Worm (Caenorhabditis elegans): ENCODE results near the gene C15H7.4.

The C15H7.4 gene

DNA sequence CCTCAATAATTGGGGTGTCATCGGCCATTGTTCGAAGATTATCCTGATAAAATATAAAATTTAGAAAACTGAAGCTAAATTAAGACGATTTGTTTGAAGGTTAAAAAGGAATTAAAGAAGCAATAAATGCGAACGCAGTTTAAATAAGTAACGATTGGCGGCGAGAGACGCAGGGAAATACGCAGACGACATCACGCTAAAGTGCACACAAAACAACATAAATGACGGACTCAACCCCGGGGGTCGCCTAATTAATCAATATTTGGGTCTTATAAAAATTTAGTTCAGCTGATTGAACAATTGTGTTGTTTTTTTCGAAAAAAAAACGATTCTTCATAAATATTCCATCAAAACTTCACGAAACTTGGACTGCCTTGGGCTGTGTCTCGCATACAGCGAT is 39.3 kb downstream of the C15H7.4 start, which contains the start of gene hcp-3 (continued):
- TF ChIP-seq nhr-237 (tag; optimal IDR thresholded peaks at IDR 0.05) (no peak), Y116A8C.19 (tag; optimal IDR thresholded peaks at IDR 0.05; ENCODE audit: borderline replicate concordance) (no peak), mdl-1 (tag; optimal IDR thresholded peaks at IDR 0.05) (peak in 1 of 2 experiments; percentile 56), dpl-1 (GFP tag; optimal IDR thresholded peaks at IDR 0.05) (peak; percentile 82 to 89 (median 83)), ceh-90 (tag; optimal IDR thresholded peaks at IDR 0.05) (no peak), ets-5 (GFP tag; IDR thresholded peaks at IDR 0.05) (no peak), hlh-4 (tag; optimal IDR thresholded peaks at IDR 0.05) (no peak), hpl-2 (GFP tag; optimal IDR thresholded peaks at IDR 0.05) (no peak), C04F5.9 (tag; optimal IDR thresholded peaks at IDR 0.05) (no peak), efl-1 (optimal IDR thresholded peaks at IDR 0.05) (peak; percentile 68 to 86), efl-1 (GFP tag; optimal IDR thresholded peaks at IDR 0.05 in 1 of 2) (peak; percentile 88 to 98), lsy-2 (tag; optimal IDR thresholded peaks at IDR 0.05) (peak; percentile 54 to 71), nhr-11 (tag; optimal IDR thresholded peaks at IDR 0.05) (no peak), lin-39 (tag; optimal IDR thresholded peaks at IDR 0.05) (no peak), tbx-2 (tag; optimal IDR thresholded peaks at IDR 0.05) (peak; percentile 51), nhr-71 (tag; optimal IDR thresholded peaks at IDR 0.05) (peak; percentile 60), nhr-76 (tag; optimal IDR thresholded peaks at IDR 0.05) (no peak), nhr-12 (tag; optimal IDR thresholded peaks at IDR 0.05) (no peak), lin-14 (GFP tag; optimal IDR thresholded peaks at IDR 0.05) (peak; percentile 53), fkh-8 (tag; optimal IDR thresholded peaks at IDR 0.05) (no peak), C16A3.4 (tag; optimal IDR thresholded peaks at IDR 0.05) (peak; percentile 54), fos-1 (tag; optimal IDR thresholded peaks at IDR 0.05) (no peak), vab-15 (tag; optimal IDR thresholded peaks at IDR 0.05) (no peak), nhr-90 (tag; optimal IDR thresholded peaks at IDR 0.05; ENCODE audit: poor library complexity) (no peak), snpc-4 (tag; optimal IDR thresholded peaks at IDR 0.05) (no peak), ceh-8 (GFP tag; optimal IDR thresholded peaks at IDR 0.05) (no peak), fkh-4 (tag; optimal IDR thresholded peaks at IDR 0.05; ENCODE audit: borderline replicate concordance) (no peak), grh-1 (GFP tag; IDR thresholded peaks at IDR 0.05) (no peak), xbp-1 (tag; optimal IDR thresholded peaks at IDR 0.05) (peak; percentile 50), aly-2 (tag; optimal IDR thresholded peaks at IDR 0.05) (no peak), unc-130 (tag; optimal IDR thresholded peaks at IDR 0.05) (peak; percentile 68), egl-27 (tag; optimal IDR thresholded peaks at IDR 0.05) (no peak), lin-15B (tag; optimal IDR thresholded peaks at IDR 0.05) (peak; percentile 8), nhr-77 (tag; optimal IDR thresholded peaks at IDR 0.05) (no peak), ama-1 (optimal IDR thresholded peaks at IDR 0.05) (no peak), lin-35 (GFP tag; optimal IDR thresholded peaks at IDR 0.05) (peak; percentile 83 to 91), efl-3 (GFP tag; optimal IDR thresholded peaks at IDR 0.05) (no peak), hlh-17 (GFP tag; optimal IDR thresholded peaks at IDR 0.05; ENCODE audit: borderline replicate concordance) (no peak), zip-4 (GFP tag; optimal IDR thresholded peaks at IDR 0.05) (no peak), lir-3 (tag; optimal IDR thresholded peaks at IDR 0.05; ENCODE audit: poor library complexity) (no peak), swsn-7 (tag; optimal IDR thresholded peaks at IDR 0.05) (peak; percentile 54), dsc-1 (tag; optimal IDR thresholded peaks at IDR 0.05) (peak; percentile 56), mab-9 (GFP tag; IDR thresholded peaks at IDR 0.05) (no peak), skn-1 (tag; optimal IDR thresholded peaks at IDR 0.05) (peak; percentile 25), nhr-84 (tag; optimal IDR thresholded peaks at IDR 0.05) (no peak), ceh-63 (GFP tag; optimal IDR thresholded peaks at IDR 0.05) (no peak), jun-1 (tag; optimal IDR thresholded peaks at IDR 0.05) (no peak), nhr-85 (tag) (no peak), rnt-1 (tag; optimal IDR thresholded peaks at IDR 0.05) (peak; percentile 43), snu-23 (GFP tag; optimal IDR thresholded peaks at IDR 0.05) (peak; percentile 55), sptf-1 (tag; optimal IDR thresholded peaks at IDR 0.05) (no peak), ces-1 (GFP tag; optimal IDR thresholded peaks at IDR 0.05) (no peak), elt-2 (tag; optimal IDR thresholded peaks at IDR 0.05) (no peak), fkh-10 (GFP tag; optimal IDR thresholded peaks at IDR 0.05) (no peak)
